Worm (Caenorhabditis elegans) whole organism, young adult: Measurements from ENCODE around the gene ttll-15.

Source experiments
- C06A6.2 ChIP-seq: fragments of 200-800 bp; sonication (Bioruptor generic); conservative IDR thresholded peaks from 2 replicates; pipeline ENCODE4 v1.3.6; 2022; ENCODE audit warnings: missing genetic modification characterization, missing compliant biosample characterization
- F22D6.2 ChIP-seq: sonication (generic microtip); optimal IDR thresholded peaks from 2 replicates; lab custom pipeline; 2016; ENCODE audit warnings: mild to moderate bottlenecking, missing genetic modification characterization, missing compliant biosample characterization
- K11D2.4 ChIP-seq: fragments of 200-800 bp; sonication (Bioruptor generic); IDR thresholded peaks from 2 replicates; pipeline ENCODE4 v1.3.6; 2022; ENCODE audit warnings: missing genetic modification reagents, missing genetic modification characterization, missing compliant biosample characterization
- K12H6.12 ChIP-seq: fragments of 200-800 bp; sonication (Bioruptor generic); optimal IDR thresholded peaks from 2 replicates; lab custom pipeline; 2018; ENCODE audit warnings: mild to moderate bottlenecking, missing genetic modification characterization, missing compliant biosample characterization
- T07F8.4 ChIP-seq: sonication (generic microtip); optimal IDR thresholded peaks from 2 replicates; lab custom pipeline; 2016; ENCODE audit warnings: mild to moderate bottlenecking, missing genetic modification characterization, moderate library complexity, missing compliant biosample characterization
- Y53G8AR.9 ChIP-seq: fragments of 200-800 bp; sonication (Bioruptor generic); conservative IDR thresholded peaks from 2 replicates; pipeline ENCODE4 v1.3.6; 2022; ENCODE audit warnings: missing genetic modification reagents, missing genetic modification characterization, missing compliant biosample characterization
- ZK185.1 ChIP-seq: sonication (generic microtip); optimal IDR thresholded peaks from 2 replicates; lab custom pipeline; 2016; ENCODE audit warnings: mild to moderate bottlenecking, missing genetic modification characterization, missing compliant biosample characterization; ENCODE audit not compliant: poor library complexity, severe bottlenecking
- aptf-2 ChIP-seq: fragments of 200-800 bp; sonication (Bioruptor generic); conservative IDR thresholded peaks from 2 replicates; pipeline ENCODE4 v1.3.6; 2022; ENCODE audit warnings: missing genetic modification reagents, missing genetic modification characterization, missing compliant biosample characterization
- aptf-3 ChIP-seq: fragments of 200-800 bp; sonication (Bioruptor generic); IDR thresholded peaks from 2 replicates; pipeline ENCODE4 v1.3.6; 2022; ENCODE audit warnings: missing genetic modification characterization, missing compliant biosample characterization
- atf-7 ChIP-seq: sonication (generic microtip); optimal IDR thresholded peaks from 2 replicates; lab custom pipeline; 2017; ENCODE audit warnings: mild to moderate bottlenecking, missing genetic modification characterization, missing compliant biosample characterization
- attf-5 ChIP-seq: fragments of 200-800 bp; sonication (Bioruptor generic); optimal IDR thresholded peaks from 2 replicates; lab custom pipeline; 2018; ENCODE audit warnings: mild to moderate bottlenecking, missing genetic modification characterization, missing compliant biosample characterization
- attf-6 ChIP-seq: fragments of 200-800 bp; sonication (Bioruptor generic); IDR thresholded peaks from 2 replicates; pipeline ENCODE4 v1.3.6; 2022; ENCODE audit warnings: missing genetic modification reagents, missing genetic modification characterization, missing compliant biosample characterization
- bed-2 ChIP-seq: fragments of 200-800 bp; sonication (Bioruptor generic); IDR thresholded peaks from 2 replicates; pipeline ENCODE4 v1.3.6; 2022; ENCODE audit warnings: missing genetic modification reagents, missing genetic modification characterization, missing compliant biosample characterization
- ccch-3 ChIP-seq: fragments of 200-800 bp; sonication (Bioruptor generic); optimal IDR thresholded peaks from 2 replicates; lab custom pipeline; 2018; ENCODE audit warnings: mild to moderate bottlenecking, missing genetic modification characterization, missing compliant biosample characterization
- cebp-1 ChIP-seq, 2 experiments: fragments of 200-800 bp in 1 of 2; sonication (Bioruptor generic) in 1 of 2; sonication (generic microtip) in 1 of 2; IDR thresholded peaks in 1 of 2; optimal IDR thresholded peaks in 1 of 2; 2 replicates each; pipeline versions ENCODE4 v1.3.6 to Lab custom; 2017 to 2022; ENCODE audit warnings: missing compliant biosample characterization in 2 of 2, missing genetic modification characterization in 2 of 2, mild to moderate bottlenecking in 1 of 2, missing genetic modification reagents in 1 of 2, moderate library complexity in 1 of 2
- cebp-2 ChIP-seq: fragments of 200-800 bp; sonication (Bioruptor generic); IDR thresholded peaks from 2 replicates; pipeline ENCODE4 v1.3.6; 2022; ENCODE audit warnings: missing genetic modification characterization, missing compliant biosample characterization
- ceh-27 ChIP-seq: fragments of 200-800 bp; sonication (Bioruptor generic); optimal IDR thresholded peaks from 2 replicates; lab custom pipeline; 2018; ENCODE audit warnings: mild to moderate bottlenecking, missing genetic modification characterization, moderate library complexity, missing compliant biosample characterization
- ceh-58 ChIP-seq: fragments of 200-800 bp; sonication (Bioruptor generic); IDR thresholded peaks from 2 replicates; pipeline ENCODE4 v1.3.6; 2022; ENCODE audit warnings: missing genetic modification characterization, missing compliant biosample characterization
- ceh-79 ChIP-seq: sonication (generic microtip); optimal IDR thresholded peaks from 2 replicates; lab custom pipeline; 2017; ENCODE audit warnings: mild to moderate bottlenecking, missing genetic modification characterization, missing compliant biosample characterization
- dpff-1 ChIP-seq: sonication (generic microtip); optimal IDR thresholded peaks from 2 replicates; lab custom pipeline; 2017; ENCODE audit warnings: mild to moderate bottlenecking, missing genetic modification characterization, missing compliant biosample characterization
- dpl-1 ChIP-seq: fragments of 150-350 bp; optimal IDR thresholded peaks from 2 replicates; lab custom pipeline; 2014; ENCODE audit warnings: missing biosample characterization, missing genetic modification reagents, missing genetic modification characterization
- egl-18 ChIP-seq: fragments of 200-800 bp; sonication (Bioruptor generic); IDR thresholded peaks from 2 replicates; pipeline ENCODE4 v1.3.6; 2022; ENCODE audit warnings: missing genetic modification reagents, missing genetic modification characterization, missing compliant biosample characterization
- ets-4 ChIP-seq: fragments of 200-800 bp; sonication (Bioruptor generic); optimal IDR thresholded peaks from 2 replicates; lab custom pipeline; 2018; ENCODE audit warnings: mild to moderate bottlenecking, missing genetic modification characterization, missing compliant biosample characterization
- gei-17 ChIP-seq: fragments of 200-800 bp; sonication (Bioruptor generic); optimal IDR thresholded peaks from 2 replicates; lab custom pipeline; 2018; ENCODE audit warnings: mild to moderate bottlenecking, missing genetic modification characterization, missing compliant biosample characterization
- hlh-12 ChIP-seq: sonication (generic microtip); optimal IDR thresholded peaks from 2 replicates; lab custom pipeline; 2016; ENCODE audit warnings: missing genetic modification characterization, missing compliant biosample characterization
- hlh-26 ChIP-seq: fragments of 200-800 bp; sonication (Bioruptor generic); conservative IDR thresholded peaks from 2 replicates; pipeline ENCODE4 v1.3.6; 2022; ENCODE audit warnings: missing genetic modification reagents, missing genetic modification characterization, missing compliant biosample characterization
- hrde-1 ChIP-seq: sonication (generic microtip); optimal IDR thresholded peaks from 2 replicates; lab custom pipeline; 2016; ENCODE audit warnings: missing genetic modification characterization, mild to moderate bottlenecking, missing compliant biosample characterization, moderate library complexity, missing genotype, missing genetic modification reagents, borderline replicate concordance
- let-526 ChIP-seq: fragments of 200-800 bp; sonication (Bioruptor generic); IDR thresholded peaks from 2 replicates; pipeline ENCODE4 v1.3.6; 2022; ENCODE audit warnings: missing genetic modification reagents, missing genetic modification characterization, missing compliant biosample characterization
- lin-54 ChIP-seq: fragments of 200-800 bp; sonication (Bioruptor generic); optimal IDR thresholded peaks from 2 replicates; lab custom pipeline; 2018; ENCODE audit warnings: mild to moderate bottlenecking, missing genetic modification characterization, missing compliant biosample characterization
- lir-1 ChIP-seq: fragments of 200-800 bp; sonication (Bioruptor generic); conservative IDR thresholded peaks from 2 replicates; pipeline ENCODE4 v1.3.6; 2022; ENCODE audit warnings: missing genetic modification reagents, missing genetic modification characterization, missing compliant biosample characterization
- mes-4 ChIP-seq: sonication (generic microtip); optimal IDR thresholded peaks from 2 replicates; lab custom pipeline; 2016; ENCODE audit warnings: missing genotype, missing genetic modification characterization, missing compliant biosample characterization
- nfya-1 ChIP-seq: sonication (generic microtip); optimal IDR thresholded peaks from 2 replicates; lab custom pipeline; 2017; ENCODE audit warnings: antibody characterized with exemption, missing compliant biosample characterization, missing genetic modification characterization, borderline replicate concordance; ENCODE audit not compliant: insufficient read depth
- nfyb-1 ChIP-seq: fragments of 200-800 bp; sonication (Bioruptor generic); IDR thresholded peaks from 2 replicates; pipeline ENCODE4 v1.3.6; 2022; ENCODE audit warnings: missing genetic modification reagents, missing genetic modification characterization, missing compliant biosample characterization
- nhr-120 ChIP-seq: fragments of 200-800 bp; sonication (Bioruptor generic); IDR thresholded peaks from 2 replicates; pipeline ENCODE4 v1.3.6; 2022; ENCODE audit warnings: missing genetic modification characterization, missing compliant biosample characterization
- nhr-179 ChIP-seq: sonication (generic microtip); optimal IDR thresholded peaks from 2 replicates; lab custom pipeline; 2016; ENCODE audit warnings: mild to moderate bottlenecking, missing genetic modification characterization, missing compliant biosample characterization
- nhr-90 ChIP-seq: sonication (generic microtip); optimal IDR thresholded peaks from 2 replicates; lab custom pipeline; 2016; ENCODE audit warnings: missing genotype, mild to moderate bottlenecking, missing genetic modification characterization, missing compliant biosample characterization
- pbrm-1 ChIP-seq: fragments of 200-800 bp; sonication (Bioruptor generic); IDR thresholded peaks from 2 replicates; pipeline ENCODE4 v1.3.6; 2022; ENCODE audit warnings: missing genetic modification reagents, missing genetic modification characterization, missing compliant biosample characterization
- rcor-1 ChIP-seq: fragments of 200-800 bp; sonication (Bioruptor generic); IDR thresholded peaks from 2 replicates; pipeline ENCODE4 v1.3.6; 2022; ENCODE audit warnings: missing genetic modification reagents, missing genetic modification characterization, missing compliant biosample characterization
- snpc-1.1 ChIP-seq: sonication (generic microtip); optimal IDR thresholded peaks from 2 replicates; lab custom pipeline; 2017; ENCODE audit warnings: missing genetic modification characterization, mild to moderate bottlenecking, missing compliant biosample characterization, antibody characterized with exemption, moderate library complexity, missing genotype, missing genetic modification reagents; ENCODE audit not compliant: insufficient read depth
- snpc-1.3 ChIP-seq: sonication (generic microtip); optimal IDR thresholded peaks from 2 replicates; lab custom pipeline; 2017; ENCODE audit warnings: missing genetic modification characterization, mild to moderate bottlenecking, missing compliant biosample characterization, antibody characterized with exemption, moderate library complexity, missing genotype, missing genetic modification reagents; ENCODE audit not compliant: insufficient read depth
- snpc-3.4 ChIP-seq: sonication (generic microtip); optimal IDR thresholded peaks from 2 replicates; lab custom pipeline; 2017; ENCODE audit warnings: missing genetic modification characterization, mild to moderate bottlenecking, missing compliant biosample characterization, antibody characterized with exemption, moderate library complexity, missing genotype, missing genetic modification reagents
- tbp1 ChIP-seq: fragments of 200-800 bp; sonication (Bioruptor generic); optimal IDR thresholded peaks from 2 replicates; lab custom pipeline; 2018; ENCODE audit warnings: mild to moderate bottlenecking, missing genetic modification characterization, missing compliant biosample characterization
- unc-62 ChIP-seq: fragments of 150-350 bp; optimal IDR thresholded peaks from 2 replicates; lab custom pipeline; 2014; ENCODE audit warnings: missing biosample characterization, missing genetic modification reagents, missing genetic modification characterization
- xnd-1 ChIP-seq: sonication (generic microtip); optimal IDR thresholded peaks from 2 replicates; lab custom pipeline; 2016; ENCODE audit warnings: missing genotype, missing genetic modification reagents, missing genetic modification characterization, missing compliant biosample characterization
- ztf-22 ChIP-seq: fragments of 200-800 bp; sonication (Bioruptor generic); optimal IDR thresholded peaks from 2 replicates; lab custom pipeline; 2018; ENCODE audit warnings: mild to moderate bottlenecking, missing genetic modification characterization, moderate library complexity, missing compliant biosample characterization
- ztf-25 ChIP-seq: fragments of 200-800 bp; sonication (Bioruptor generic); IDR thresholded peaks from 2 replicates; pipeline ENCODE4 v1.3.6; 2022; ENCODE audit warnings: missing genetic modification reagents, missing genetic modification characterization, missing compliant biosample characterization
- ztf-28 ChIP-seq: fragments of 200-800 bp; sonication (Bioruptor generic); IDR thresholded peaks from 2 replicates; pipeline ENCODE4 v1.3.6; 2022; ENCODE audit warnings: missing genetic modification reagents, missing genetic modification characterization, missing compliant biosample characterization
- ztf-3 ChIP-seq: fragments of 200-800 bp; sonication (Bioruptor generic); optimal IDR thresholded peaks from 2 replicates; lab custom pipeline; 2018; ENCODE audit warnings: mild to moderate bottlenecking, missing genetic modification characterization, missing compliant biosample characterization

ttll-15 gene

ce11 chrV:10342904-10343303 lies 15.4 kb upstream of the ttll-15 start, which contains the start of gene K07C5.3 (continued):
- TF ChIP-seq cebp-1 (GFP tag; IDR thresholded peaks at IDR 0.05; lab: Robert Waterston, UW) (no peak), cebp-1 (tag; optimal IDR thresholded peaks at IDR 0.05; lab: Kevin White, UChicago) (peak; percentile 9), C06A6.2 (no peak), F22D6.2 (no peak), dpff-1 (tag; lab: Kevin White, UChicago) (no peak), ceh-79 (tag; lab: Kevin White, UChicago) (peak; percentile 39), hlh-12 (no peak), ets-4 (no peak), attf-5 (GFP tag; lab: Kevin White, UChicago) (no peak), tbp1 (no peak), ccch-3 (GFP tag; lab: Kevin White, UChicago) (no peak), egl-18 (no peak), nfya-1 (no peak), dpl-1 (GFP tag; lab: Kevin White, UChicago) (no peak), snpc-1.3 (tag; lab: Kevin White, UChicago) (no peak), aptf-2 (GFP tag; lab: Robert Waterston, UW) (no peak), lir-1 (no peak), ztf-28 (GFP tag; lab: Robert Waterston, UW) (no peak), ztf-25 (GFP tag; lab: Robert Waterston, UW) (no peak), mes-4 (tag; lab: Kevin White, UChicago) (no peak), aptf-3 (GFP tag; lab: Robert Waterston, UW) (0 out of 2 replicates have a peak, but pooled peaks have one; percentile 71), ZK185.1 (tag; lab: Kevin White, UChicago) (no peak), atf-7 (tag; lab: Kevin White, UChicago) (peak; percentile 27), nhr-179 (no peak), T07F8.4 (tag; lab: Kevin White, UChicago) (no peak), ceh-27 (no peak), attf-6 (GFP tag; lab: Robert Waterston, UW) (0 out of 2 replicates have a peak, but pooled peaks have one; percentile 17), xnd-1 (tag; lab: Kevin White, UChicago) (no peak), unc-62 (GFP tag; lab: Kevin White, UChicago) (no peak), hrde-1 (tag; lab: Kevin White, UChicago) (no peak), K11D2.4 (GFP tag; lab: Robert Waterston, UW) (no peak), nhr-90 (no peak), cebp-2 (GFP tag; lab: Robert Waterston, UW) (no peak), nfyb-1 (GFP tag; lab: Robert Waterston, UW) (no peak), Y53G8AR.9 (GFP tag; lab: Robert Waterston, UW) (no peak; the same call in 1 of the 2 replicates), bed-2 (no peak), gei-17 (GFP tag; lab: Kevin White, UChicago) (no peak), ztf-22 (no peak), snpc-3.4 (tag; lab: Kevin White, UChicago) (no peak), hlh-26 (GFP tag; lab: Robert Waterston, UW) (no peak), ztf-3 (no peak), nhr-120 (GFP tag; lab: Robert Waterston, UW) (no peak), snpc-1.1 (no peak), rcor-1 (no peak), K12H6.12 (tag; lab: Kevin White, UChicago) (no peak), ceh-58 (GFP tag; lab: Robert Waterston, UW) (no peak), pbrm-1 (GFP tag; lab: Robert Waterston, UW) (peak; percentile 48; the same call in 1 of the 2 replicates), lin-54 (peak; percentile 2), let-526 (GFP tag; lab: Robert Waterston, UW) (no peak)
